Fruit fly (Drosophila melanogaster) whole organism, prepupa: ENCODE measurements around the gene CG33287.

Experiments
- CG11762 ChIP-seq: fragments of 200-800 bp; sonication (Bioruptor generic); optimal IDR thresholded peaks from 3 replicates; lab custom pipeline; 2016; ENCODE audit warnings: missing biosample characterization, missing genetic modification characterization; ENCODE audit not compliant: insufficient read depth
- CG11902 ChIP-seq: fragments of 200-800 bp; sonication (Bioruptor generic); optimal IDR thresholded peaks from 3 replicates; lab custom pipeline; 2016; ENCODE audit warnings: missing biosample characterization, missing genetic modification characterization
- CG3032 ChIP-seq: fragments of 200-800 bp; optimal IDR thresholded peaks from 2 replicates; lab custom pipeline; 2019; ENCODE audit warnings: missing biosample characterization, mild to moderate bottlenecking, missing genetic modification characterization, moderate library complexity
- CG31627 ChIP-seq: fragments of 200-800 bp; sonication (Bioruptor generic); optimal IDR thresholded peaks from 3 replicates; lab custom pipeline; 2016; ENCODE audit warnings: missing biosample characterization, missing genetic modification characterization
- CG32006 ChIP-seq: fragments of 200-800 bp; sonication (Bioruptor generic); optimal IDR thresholded peaks from 3 replicates; lab custom pipeline; 2017; ENCODE audit warnings: missing biosample characterization, mild to moderate bottlenecking, missing genetic modification characterization
- CG34406 ChIP-seq: fragments of 200-800 bp; sonication (Bioruptor generic); optimal IDR thresholded peaks from 3 replicates; lab custom pipeline; 2016; ENCODE audit warnings: missing biosample characterization, missing genetic modification characterization
- CG4318 ChIP-seq: fragments of 200-800 bp; sonication (Bioruptor generic); optimal IDR thresholded peaks from 3 replicates; lab custom pipeline; 2017; ENCODE audit warnings: missing biosample characterization, mild to moderate bottlenecking, missing genetic modification characterization
- CG6276 ChIP-seq: fragments of 200-800 bp; sonication (Bioruptor generic); optimal IDR thresholded peaks from 2 replicates; lab custom pipeline; 2017; ENCODE audit warnings: missing biosample characterization, mild to moderate bottlenecking, missing genetic modification characterization
- CG6792 ChIP-seq: fragments of 200-800 bp; sonication (Bioruptor generic); optimal IDR thresholded peaks from 3 replicates; lab custom pipeline; 2016; ENCODE audit warnings: missing biosample characterization, missing genetic modification characterization
- CG6808 ChIP-seq: fragments of 200-800 bp; sonication (Bioruptor generic); optimal IDR thresholded peaks from 3 replicates; lab custom pipeline; 2017; ENCODE audit warnings: missing biosample characterization, missing genetic modification characterization, mild to moderate bottlenecking, moderate library complexity, missing genetic modification reagents
- CG7368 ChIP-seq: fragments of 200-800 bp; sonication (Bioruptor generic); optimal IDR thresholded peaks from 3 replicates; lab custom pipeline; 2016; ENCODE audit warnings: missing biosample characterization, missing genetic modification characterization
- CG9139 ChIP-seq: fragments of 200-800 bp; sonication (Bioruptor generic); optimal IDR thresholded peaks from 3 replicates; lab custom pipeline; 2017; ENCODE audit warnings: missing biosample characterization, mild to moderate bottlenecking, missing genetic modification characterization
- Eip78C ChIP-seq: fragments of 200-800 bp; sonication (Bioruptor generic); peaks from one replicate; lab custom pipeline; 2016; ENCODE audit warnings: missing biosample characterization, missing genetic modification characterization
- Ets21C ChIP-seq: fragments of 200-800 bp; sonication (Bioruptor generic); optimal IDR thresholded peaks from 3 replicates; lab custom pipeline; 2016; ENCODE audit warnings: missing biosample characterization, missing genetic modification characterization
- Gug ChIP-seq: fragments of 200-800 bp; sonication (Bioruptor generic); IDR thresholded peaks from 2 replicates; pipeline ENCODE4 v1.3.6; 2022; ENCODE audit warnings: missing biosample characterization, missing genetic modification characterization
- Hr39 ChIP-seq: fragments of 200-800 bp; sonication (Bioruptor generic); optimal IDR thresholded peaks from 2 replicates; lab custom pipeline; 2016; ENCODE audit warnings: missing biosample characterization, missing genetic modification characterization
- Hr4 ChIP-seq: fragments of 200-800 bp; sonication (Bioruptor generic); optimal IDR thresholded peaks from 3 replicates; lab custom pipeline; 2016; ENCODE audit warnings: missing biosample characterization, missing genetic modification characterization
- Sox102F ChIP-seq: fragments of 200-800 bp; sonication (Bioruptor generic); optimal IDR thresholded peaks from 2 replicates; lab custom pipeline; 2016; ENCODE audit warnings: missing biosample characterization, mild to moderate bottlenecking, missing genetic modification characterization
- achi ChIP-seq: fragments of 200-800 bp; sonication (Bioruptor generic); optimal IDR thresholded peaks from 3 replicates; lab custom pipeline; 2016; ENCODE audit warnings: missing biosample characterization, missing genetic modification characterization
- cyc ChIP-seq: fragments of 200-800 bp; sonication (Bioruptor generic); optimal IDR thresholded peaks from 3 replicates; lab custom pipeline; 2016; ENCODE audit warnings: missing biosample characterization, missing genetic modification characterization
- dac ChIP-seq: fragments of 200-800 bp; sonication (Bioruptor generic); optimal IDR thresholded peaks from 2 replicates; lab custom pipeline; 2017; ENCODE audit warnings: missing biosample characterization, mild to moderate bottlenecking, missing genetic modification characterization
- dsx ChIP-seq: fragments of 200-800 bp; optimal IDR thresholded peaks from 3 replicates; lab custom pipeline; 2019; ENCODE audit warnings: missing biosample characterization, mild to moderate bottlenecking, missing genetic modification characterization, moderate library complexity; ENCODE audit not compliant: poor library complexity, severe bottlenecking
- eg ChIP-seq: fragments of 200-800 bp; sonication (Bioruptor generic); IDR thresholded peaks from 3 replicates; pipeline ENCODE4 v1.3.6; 2022; ENCODE audit warnings: missing biosample characterization, missing genetic modification characterization
- esn ChIP-seq: fragments of 200-800 bp; sonication (Bioruptor generic); optimal IDR thresholded peaks from 2 replicates; lab custom pipeline; 2016; ENCODE audit warnings: missing biosample characterization, mild to moderate bottlenecking, missing genetic modification characterization, moderate library complexity
- fd59A ChIP-seq: fragments of 200-800 bp; sonication (Bioruptor generic); optimal IDR thresholded peaks from 2 replicates; lab custom pipeline; 2017; ENCODE audit warnings: missing biosample characterization, mild to moderate bottlenecking, missing genetic modification characterization, missing genetic modification reagents
- fd85E ChIP-seq: fragments of 200-800 bp; sonication (Bioruptor generic); optimal IDR thresholded peaks from 3 replicates; lab custom pipeline; 2016; ENCODE audit warnings: missing biosample characterization, missing genetic modification characterization
- fkh ChIP-seq: fragments of 200-800 bp; sonication (Bioruptor generic); optimal IDR thresholded peaks from 3 replicates; lab custom pipeline; 2017; ENCODE audit warnings: missing biosample characterization, mild to moderate bottlenecking, missing genetic modification characterization, moderate library complexity
- lz ChIP-seq: fragments of 200-800 bp; sonication (Bioruptor generic); optimal IDR thresholded peaks from 3 replicates; lab custom pipeline; 2016; ENCODE audit warnings: missing biosample characterization, missing genetic modification characterization
- net ChIP-seq: fragments of 200-800 bp; sonication (Bioruptor generic); optimal IDR thresholded peaks from 3 replicates; lab custom pipeline; 2016; ENCODE audit warnings: missing biosample characterization, missing genetic modification characterization
- pdm3 ChIP-seq: fragments of 200-800 bp; sonication (Bioruptor generic); optimal IDR thresholded peaks from 3 replicates; lab custom pipeline; 2016; ENCODE audit warnings: missing biosample characterization, missing genetic modification characterization
- salr ChIP-seq, 2 experiments: fragments of 200-800 bp; sonication (Bioruptor generic); optimal IDR thresholded peaks; 3 replicates each; lab custom pipeline; 2016 to 2018; ENCODE audit warnings: missing biosample characterization in 2 of 2, missing genetic modification characterization in 2 of 2, mild to moderate bottlenecking in 1 of 2
- svp ChIP-seq: fragments of 200-800 bp; sonication (Bioruptor generic); peaks from one replicate; lab custom pipeline; 2016; ENCODE audit warnings: missing biosample characterization, missing genetic modification characterization

Gene CG33287

DNA sequence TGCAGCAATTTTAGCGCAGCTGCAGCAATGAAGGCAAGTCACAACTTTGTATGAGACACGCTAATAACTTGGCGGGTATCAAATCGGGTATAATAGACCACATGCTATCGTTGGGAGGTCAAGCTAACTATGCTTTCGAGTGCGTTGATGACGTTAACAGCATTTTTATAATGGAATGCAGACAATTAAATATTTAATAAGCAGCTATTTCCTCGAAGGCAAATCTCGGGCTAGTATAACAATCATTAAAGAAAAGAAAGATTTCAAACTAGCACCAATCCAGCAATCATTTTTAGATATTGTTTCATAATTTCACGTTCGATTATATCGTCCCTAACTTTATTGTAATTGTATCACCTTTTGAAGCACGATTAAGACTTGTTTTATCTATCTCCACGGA is 10.0 kb upstream of the CG33287 start:
- TF ChIP-seq CG31627 (GFP tag; lab: Kevin White, UChicago) (no peak), CG34406 (GFP tag; lab: Kevin White, UChicago) (no peak), dsx (GFP tag; lab: Kevin White, UChicago) (peak; percentile 51), Eip78C (GFP tag; lab: Kevin White, UChicago) (peak; percentile 30), salr (GFP tag; optimal IDR thresholded peaks at IDR 0.05; lab: Kevin White, UChicago) (peak in 1 of 2 experiments; percentile 42), CG9139 (no peak), esn (GFP tag; lab: Kevin White, UChicago) (no peak), CG32006 (GFP tag; lab: Kevin White, UChicago) (peak; percentile 71), CG4318 (GFP tag; lab: Kevin White, UChicago) (peak; percentile 43), CG6276 (GFP tag; lab: Kevin White, UChicago) (peak; percentile 9), Hr4 (peak; percentile 63), net (GFP tag; lab: Kevin White, UChicago) (peak; percentile 0), eg (GFP tag; lab: Robert Waterston, UW) (0 out of 3 replicates have a peak, but pooled peaks have one; percentile 17)

dm6 chr3L:20976967-20977720 is 6.7 kb upstream of the CG33287 start:
- no peak for TF ChIP-seq net (GFP tag; lab: Kevin White, UChicago)
- peak; percentile 26 for TF ChIP-seq CG32006 (GFP tag; lab: Kevin White, UChicago)
- TF ChIP-seq, all 60 proteins: peak for 1

DNA sequence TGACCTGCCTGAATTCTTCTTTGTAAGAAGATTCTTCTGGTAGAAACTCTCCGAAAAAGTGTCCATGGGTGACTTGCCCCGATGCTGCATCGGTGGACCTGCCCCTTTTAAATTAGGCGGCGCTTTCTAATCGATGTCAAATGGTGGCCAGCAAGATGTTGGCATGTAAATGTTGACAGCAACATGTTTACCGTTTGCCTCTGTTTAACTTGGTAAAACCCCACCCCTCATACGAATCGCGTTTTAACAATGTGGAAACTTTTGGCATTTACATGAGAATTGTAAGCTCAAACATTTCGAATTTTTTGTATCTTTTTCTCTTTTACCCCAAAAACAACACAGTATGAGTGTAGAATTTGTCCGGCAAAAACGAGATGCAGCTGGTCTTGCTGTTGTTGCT is 5.9 kb upstream of the CG33287 start:
- no peak for TF ChIP-seq svp
- no peak for TF ChIP-seq lz (GFP tag; lab: Kevin White, UChicago)
- no peak for TF ChIP-seq salr (GFP tag; optimal IDR thresholded peaks at IDR 0.05; lab: Kevin White, UChicago)
- TF ChIP-seq Gug (GFP tag; lab: Robert Waterston, UW): no peak
- TF ChIP-seq CG6808: no peak
- no peak for TF ChIP-seq achi (GFP tag; lab: Kevin White, UChicago)
- no peak for TF ChIP-seq CG7368 (GFP tag; lab: Kevin White, UChicago)
- TF ChIP-seq Ets21C (GFP tag; lab: Kevin White, UChicago): no peak
- no peak for TF ChIP-seq fd85E (GFP tag; lab: Kevin White, UChicago)
- no peak for TF ChIP-seq Hr4
- TF ChIP-seq fkh (GFP tag; lab: Kevin White, UChicago): no peak
- TF ChIP-seq CG9139: no peak
- no peak for TF ChIP-seq CG31627 (GFP tag; lab: Kevin White, UChicago)
- no peak for TF ChIP-seq CG11902
- TF ChIP-seq pdm3 (GFP tag; lab: Kevin White, UChicago): no peak
- no peak for TF ChIP-seq CG3032 (tag; lab: Kevin White, UChicago)
- no peak for TF ChIP-seq cyc (GFP tag; lab: Kevin White, UChicago)
- TF ChIP-seq CG34406 (GFP tag; lab: Kevin White, UChicago): no peak
- TF ChIP-seq CG11762: no peak

- TF ChIP-seq CG6792 (GFP tag; lab: Kevin White, UChicago) (no peak), fd59A (GFP tag; lab: Kevin White, UChicago) (no peak), Ets21C (GFP tag; lab: Kevin White, UChicago) (no peak), dac (GFP tag; lab: Kevin White, UChicago) (no peak), CG6276 (GFP tag; lab: Kevin White, UChicago) (no peak), Hr39 (GFP tag; lab: Kevin White, UChicago) (no peak), Sox102F (GFP tag; lab: Kevin White, UChicago) (no peak)
Measured at dm6 chr3L:20974600-20974999, 4.1 kb upstream of the CG33287 start, which contains the start of gene CG33286. CG33286 (minus strand) TSS chr3L:20974700.
